Worm (Caenorhabditis elegans) whole organism, L1 larva: ENCODE data around the gene B0034.2.

Source experiments
- F16B12.6 ChIP-seq: fragments of 150-350 bp; optimal IDR thresholded peaks from 2 replicates; lab custom pipeline; 2014; ENCODE audit warnings: missing biosample characterization, missing genetic modification characterization
- egl-27 ChIP-seq, 2 experiments: fragments of 150-350 bp in 1 of 2; sonication (generic microtip); optimal IDR thresholded peaks; 3 replicates each; lab custom pipeline; 2017 to 2018; ENCODE audit warnings: missing biosample characterization in 2 of 2, missing genetic modification characterization in 2 of 2, missing genetic modification reagents in 2 of 2
- lin-15B ChIP-seq: fragments of 150-350 bp; sonication (generic microtip); optimal IDR thresholded peaks from 3 replicates; lab custom pipeline; 2014; ENCODE audit warnings: missing biosample characterization, missing genetic modification characterization
- lin-35 ChIP-seq, 2 experiments: fragments of 150-350 bp; optimal IDR thresholded peaks; 2 replicates each; lab custom pipeline; 2014; ENCODE audit warnings: missing biosample characterization in 2 of 2, missing genetic modification characterization in 2 of 2, missing genetic modification reagents in 2 of 2
- nhr-71 ChIP-seq: sonication (generic microtip); optimal IDR thresholded peaks from 2 replicates; lab custom pipeline; 2016; ENCODE audit warnings: mild to moderate bottlenecking, missing genetic modification characterization, moderate library complexity, missing compliant biosample characterization
- pqm-1 ChIP-seq: sonication (generic microtip); optimal IDR thresholded peaks from 3 replicates; lab custom pipeline; 2017; ENCODE audit warnings: missing biosample characterization, missing genetic modification characterization
- ztf-11 ChIP-seq, 2 experiments: sonication (generic microtip); optimal IDR thresholded peaks; 2 replicates each; lab custom pipeline; 2016 to 2017; ENCODE audit warnings: missing genetic modification characterization in 2 of 2, missing biosample characterization in 1 of 2, missing compliant biosample characterization in 1 of 2
- ztf-4 ChIP-seq: fragments of 150-350 bp; optimal IDR thresholded peaks from 2 replicates; lab custom pipeline; 2014; ENCODE audit warnings: missing biosample characterization, missing genetic modification characterization

- TF ChIP-seq lin-15B, result no peak
- no peak for TF ChIP-seq egl-27 (tag; optimal IDR thresholded peaks at IDR 0.05; lab: Kevin White, UChicago)
- TF ChIP-seq pqm-1 (tag; lab: Kevin White, UChicago), result no peak
- no peak for TF ChIP-seq nhr-71 (tag; lab: Kevin White, UChicago)
- no peak for TF ChIP-seq ztf-4 (tag; lab: Kevin White, UChicago)
- no peak for TF ChIP-seq lin-35 (GFP tag; optimal IDR thresholded peaks at IDR 0.05; lab: Kevin White, UChicago)
- no peak for TF ChIP-seq ztf-11 (tag; optimal IDR thresholded peaks at IDR 0.05; lab: Kevin White, UChicago)
- no peak for TF ChIP-seq F16B12.6 (tag; lab: Kevin White, UChicago)
Measured at ce11 chrII:5913897-5914296, 30.3 kb downstream of the B0034.2 start.
